Fruit fly (Drosophila melanogaster): ENCODE measurements around the gene Dyro.

The Dyro gene

DNA sequence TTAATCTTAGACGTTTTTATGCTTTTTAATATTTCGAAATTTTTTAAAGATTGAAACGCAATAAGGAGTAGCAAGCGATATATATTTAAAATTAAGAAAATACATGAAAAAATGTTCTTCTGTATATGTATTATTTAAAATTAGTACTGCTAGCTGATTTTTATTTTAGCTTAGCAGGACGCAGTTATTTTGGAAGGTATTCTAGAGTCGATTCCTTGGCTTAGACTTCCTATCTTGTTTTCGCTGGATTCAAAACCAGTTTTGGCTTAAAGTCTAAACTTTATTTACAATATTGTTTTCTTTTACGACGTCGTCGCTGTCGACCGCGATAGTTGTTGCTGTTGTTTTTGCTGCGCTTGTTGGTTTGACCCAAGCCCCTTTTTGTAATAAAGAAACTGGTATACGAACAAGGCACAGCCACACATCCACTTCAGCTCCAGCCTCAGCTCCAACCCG lies 33.3 kb upstream of the Dyro start (continued):
- TF ChIP-seq C15 (GFP tag; IDR thresholded peaks at IDR 0.05), result no peak
- no peak; the same call in 2 of the 3 replicates for TF ChIP-seq CG17361 (GFP tag; IDR thresholded peaks at IDR 0.05)
- peak; percentile 51; the same call in 1 of the 3 replicates for TF ChIP-seq zfh1 (GFP tag; IDR thresholded peaks at IDR 0.05)
- peak; percentile 41 for TF ChIP-seq lab (GFP tag; optimal IDR thresholded peaks at IDR 0.05)
- peak; percentile 61 for TF ChIP-seq tap (tag; optimal IDR thresholded peaks at IDR 0.05)
- TF ChIP-seq Ets97D (GFP tag; optimal IDR thresholded peaks at IDR 0.05), result no peak
- TF ChIP-seq cad (GFP tag; optimal IDR thresholded peaks at IDR 0.05), result no peak
- peak in 1 of 2 experiments; percentile 72 for TF ChIP-seq Hr51 (GFP tag; optimal IDR thresholded peaks at IDR 0.05)
- TF ChIP-seq NC2β (GFP tag; optimal IDR thresholded peaks at IDR 0.05), result no peak
- TF ChIP-seq Dek (tag; optimal IDR thresholded peaks at IDR 0.05), result peak; percentile 13
- peak; percentile 58 for TF ChIP-seq ssp (GFP tag; IDR thresholded peaks at IDR 0.05)
- TF ChIP-seq B-H1 (GFP tag; IDR thresholded peaks at IDR 0.05), result peak; percentile 53
- no peak for TF ChIP-seq CG7786 (GFP tag; optimal IDR thresholded peaks at IDR 0.05)
- TF ChIP-seq dmrt11E (tag; optimal IDR thresholded peaks at IDR 0.05), result peak; percentile 79
- peak; percentile 60; the same call in 2 of the 3 replicates for TF ChIP-seq CG11093 (GFP tag; IDR thresholded peaks at IDR 0.05)
- no peak for TF ChIP-seq Tbp (GFP tag; optimal IDR thresholded peaks at IDR 0.05)
- no peak for TF ChIP-seq CG9797 (GFP tag; optimal IDR thresholded peaks at IDR 0.05)
- TF ChIP-seq CG2712 (tag; optimal IDR thresholded peaks at IDR 0.05), result peak; percentile 69
- peak; percentile 40 for TF ChIP-seq CG12299 (tag; optimal IDR thresholded peaks at IDR 0.05)
- 0 out of 2 replicates have a peak, but pooled peaks have one; percentile 19 for TF ChIP-seq sim (GFP tag; IDR thresholded peaks at IDR 0.05)
- TF ChIP-seq Ptx1 (GFP tag; IDR thresholded peaks at IDR 0.05), result peak; percentile 77
- peak in 1 of 2 experiments; percentile 75 for TF ChIP-seq Eip74EF (GFP tag; optimal IDR thresholded peaks at IDR 0.05)
- TF ChIP-seq emc (GFP tag; optimal IDR thresholded peaks at IDR 0.05), result no peak
- TF ChIP-seq trem (tag; optimal IDR thresholded peaks at IDR 0.05), result peak; percentile 32
- TF ChIP-seq cas (GFP tag; IDR thresholded peaks at IDR 0.05), result no peak
- no peak for TF ChIP-seq Taf1 (GFP tag; IDR thresholded peaks at IDR 0.05)
- TF ChIP-seq TFAM (GFP tag; optimal IDR thresholded peaks at IDR 0.05), result no peak
- peak; percentile 1 for TF ChIP-seq jing (GFP tag; optimal IDR thresholded peaks at IDR 0.05)
- TF ChIP-seq sna (GFP tag; IDR thresholded peaks at IDR 0.05; ENCODE audit: partially characterized antibody), result no peak
- no peak for TF ChIP-seq tll (GFP tag; optimal IDR thresholded peaks at IDR 0.05)
- TF ChIP-seq Kr (GFP tag; optimal IDR thresholded peaks at IDR 0.05), result no peak
- TF ChIP-seq Fer2 (tag; optimal IDR thresholded peaks at IDR 0.05), result no peak
- TF ChIP-seq ara (GFP tag; IDR thresholded peaks at IDR 0.05), result peak; percentile 71; the same call in 1 of the 2 replicates
- TF ChIP-seq seq (GFP tag; IDR thresholded peaks at IDR 0.05), result 0 out of 2 replicates have a peak, but pooled peaks have one; percentile 28
- TF ChIP-seq CG11456 (GFP tag; IDR thresholded peaks at IDR 0.05), result no peak
- TF ChIP-seq CG17802 (tag; optimal IDR thresholded peaks at IDR 0.05), result no peak
- TF ChIP-seq CG6765 (GFP tag; optimal IDR thresholded peaks at IDR 0.05), result no peak
- TF ChIP-seq pzg (GFP tag; optimal IDR thresholded peaks at IDR 0.05), result no peak
- TF ChIP-seq Lhr (GFP tag; optimal IDR thresholded peaks at IDR 0.05), result no peak
- no peak for TF ChIP-seq BtbVII (GFP tag; optimal IDR thresholded peaks at IDR 0.05)
- TF ChIP-seq stc (GFP tag; IDR thresholded peaks at IDR 0.05), result 0 out of 2 replicates have a peak, but pooled peaks have one; percentile 18
- peak; percentile 39 for TF ChIP-seq Max (GFP tag; optimal IDR thresholded peaks at IDR 0.05)
- peak; percentile 28 for TF ChIP-seq corto (GFP tag; optimal IDR thresholded peaks at IDR 0.05)
- peak; percentile 65 for TF ChIP-seq abd-A (tag; optimal IDR thresholded peaks at IDR 0.05)
- TF ChIP-seq Hr78 (GFP tag; optimal IDR thresholded peaks at IDR 0.05), result peak in 1 of 2 experiments; percentile 45
- TF ChIP-seq CG6254 (GFP tag; optimal IDR thresholded peaks at IDR 0.05), result no peak
- peak; percentile 40; the same call in 1 of the 3 replicates for TF ChIP-seq CG34422 (GFP tag; IDR thresholded peaks at IDR 0.05)
- no peak for TF ChIP-seq CG13775 (GFP tag; optimal IDR thresholded peaks at IDR 0.05)
- no peak for TF ChIP-seq Trl (optimal IDR thresholded peaks at IDR 0.05)
- TF ChIP-seq Trl (GFP tag; optimal IDR thresholded peaks at IDR 0.05), result no peak

All from whole organism, embryonic.